Worm (Caenorhabditis elegans) whole organism, L3 larva: ENCODE measurements around the gene mlt-3.

Source experiments
- R02D3.7 ChIP-seq: fragments of 150-350 bp; optimal IDR thresholded peaks from 2 replicates; lab custom pipeline; 2014; ENCODE audit warnings: missing biosample characterization, missing genetic modification characterization
- ZK546.5 ChIP-seq: sonication (generic microtip); optimal IDR thresholded peaks from 2 replicates; lab custom pipeline; 2017; ENCODE audit warnings: missing biosample characterization, missing genetic modification characterization
- aly-2 ChIP-seq: fragments of 150-350 bp; optimal IDR thresholded peaks from 2 replicates; lab custom pipeline; 2014; ENCODE audit warnings: missing biosample characterization, missing genetic modification characterization
- ama-1 ChIP-seq: fragments of 150-350 bp; optimal IDR thresholded peaks from 2 replicates; lab custom pipeline; 2018
- ceh-16 ChIP-seq: sonication (generic microtip); optimal IDR thresholded peaks from 2 replicates; lab custom pipeline; 2017; ENCODE audit warnings: missing biosample characterization, missing genetic modification characterization
- egl-27 ChIP-seq: sonication (generic microtip); optimal IDR thresholded peaks from 4 replicates; lab custom pipeline; 2017; ENCODE audit warnings: missing biosample characterization, missing genetic modification reagents, missing genetic modification characterization
- elt-1 ChIP-seq: fragments of 150-350 bp; optimal IDR thresholded peaks from 2 replicates; lab custom pipeline; 2014; ENCODE audit warnings: missing biosample characterization, missing genetic modification characterization
- elt-2 ChIP-seq: sonication (generic microtip); optimal IDR thresholded peaks from 2 replicates; lab custom pipeline; 2016; ENCODE audit warnings: missing genetic modification reagents, mild to moderate bottlenecking, missing genetic modification characterization, missing compliant biosample characterization
- eor-1 ChIP-seq, 2 experiments: fragments of 150-350 bp; optimal IDR thresholded peaks; 2 replicates each; lab custom pipeline; 2014 to 2018; ENCODE audit warnings: missing biosample characterization in 2 of 2, missing genetic modification characterization in 2 of 2
- fkh-10 ChIP-seq: sonication (generic microtip); optimal IDR thresholded peaks from 2 replicates; lab custom pipeline; 2017; ENCODE audit warnings: missing biosample characterization, missing genetic modification reagents, missing genetic modification characterization
- fkh-2 ChIP-seq: fragments of 150-350 bp; optimal IDR thresholded peaks from 2 replicates; lab custom pipeline; 2014; ENCODE audit warnings: missing biosample characterization, missing genetic modification reagents, missing genetic modification characterization
- fos-1 ChIP-seq: fragments of 150-350 bp; optimal IDR thresholded peaks from 2 replicates; lab custom pipeline; 2014; ENCODE audit warnings: missing biosample characterization, missing genetic modification characterization
- hmg-11 ChIP-seq: sonication (generic microtip); optimal IDR thresholded peaks from 2 replicates; lab custom pipeline; 2016; ENCODE audit warnings: missing genetic modification characterization, missing compliant biosample characterization
- jun-1 ChIP-seq: fragments of 150-350 bp; optimal IDR thresholded peaks from 2 replicates; lab custom pipeline; 2014; ENCODE audit warnings: missing biosample characterization, missing genetic modification reagents, missing genetic modification characterization
- lin-39 ChIP-seq: fragments of 150-350 bp; optimal IDR thresholded peaks from 2 replicates; lab custom pipeline; 2018; ENCODE audit warnings: missing biosample characterization, missing genetic modification reagents, missing genetic modification characterization
- lsy-12 ChIP-seq: sonication (generic microtip); optimal IDR thresholded peaks from 2 replicates; lab custom pipeline; 2016; ENCODE audit warnings: mild to moderate bottlenecking, missing genetic modification characterization, missing compliant biosample characterization
- mdl-1 ChIP-seq: fragments of 150-350 bp; optimal IDR thresholded peaks from 2 replicates; lab custom pipeline; 2014; ENCODE audit warnings: missing biosample characterization, missing genetic modification characterization
- mml-1 ChIP-seq: fragments of 150-350 bp; sonication (generic microtip); optimal IDR thresholded peaks from 3 replicates; lab custom pipeline; 2014; ENCODE audit warnings: missing biosample characterization, missing genetic modification characterization
- nfya-1 ChIP-seq: sonication (generic microtip); optimal IDR thresholded peaks from 2 replicates; lab custom pipeline; 2017; ENCODE audit warnings: missing genetic modification characterization, mild to moderate bottlenecking, missing compliant biosample characterization, antibody characterized with exemption, moderate library complexity; ENCODE audit not compliant: insufficient read depth
- nhr-11 ChIP-seq: fragments of 150-350 bp; optimal IDR thresholded peaks from 2 replicates; lab custom pipeline; 2014; ENCODE audit warnings: missing biosample characterization, missing genetic modification characterization
- nhr-12 ChIP-seq: fragments of 150-350 bp; optimal IDR thresholded peaks from 2 replicates; lab custom pipeline; 2014; ENCODE audit warnings: missing biosample characterization, missing genetic modification characterization
- nhr-25 ChIP-seq: sonication (generic microtip); optimal IDR thresholded peaks from 2 replicates; lab custom pipeline; 2017; ENCODE audit warnings: missing biosample characterization, missing genetic modification characterization
- nhr-28 ChIP-seq: fragments of 150-350 bp; optimal IDR thresholded peaks from 2 replicates; lab custom pipeline; 2014; ENCODE audit warnings: missing biosample characterization, missing genetic modification characterization
- nhr-43 ChIP-seq: sonication (generic microtip); optimal IDR thresholded peaks from 2 replicates; lab custom pipeline; 2016; ENCODE audit warnings: mild to moderate bottlenecking, missing genetic modification characterization, missing compliant biosample characterization; ENCODE audit not compliant: poor library complexity, severe bottlenecking
- nhr-76 ChIP-seq: fragments of 150-350 bp; sonication (generic microtip); optimal IDR thresholded peaks from 5 replicates; lab custom pipeline; 2014; ENCODE audit warnings: missing biosample characterization, missing genetic modification characterization
- nhr-77 ChIP-seq: fragments of 150-350 bp; optimal IDR thresholded peaks from 2 replicates; lab custom pipeline; 2014; ENCODE audit warnings: missing biosample characterization, missing genetic modification characterization
- pqm-1 ChIP-seq: fragments of 150-350 bp; optimal IDR thresholded peaks from 2 replicates; lab custom pipeline; 2017; ENCODE audit warnings: missing biosample characterization, missing genetic modification characterization, inconsistent platforms
- skn-1 ChIP-seq: fragments of 150-350 bp; optimal IDR thresholded peaks from 2 replicates; lab custom pipeline; 2014; ENCODE audit warnings: missing biosample characterization, missing genetic modification characterization
- tbx-2 ChIP-seq: sonication (generic microtip); optimal IDR thresholded peaks from 2 replicates; lab custom pipeline; 2016; ENCODE audit warnings: mild to moderate bottlenecking, missing genetic modification characterization, missing compliant biosample characterization
- unc-39 ChIP-seq: sonication (generic microtip); optimal IDR thresholded peaks from 4 replicates; lab custom pipeline; 2017; ENCODE audit warnings: missing biosample characterization, missing genetic modification characterization
- unc-62 ChIP-seq: fragments of 150-350 bp; sonication (generic microtip); optimal IDR thresholded peaks from 4 replicates; lab custom pipeline; 2014; ENCODE audit warnings: missing biosample characterization, missing genetic modification reagents, missing genetic modification characterization
- zag-1 ChIP-seq: fragments of 150-350 bp; optimal IDR thresholded peaks from 2 replicates; lab custom pipeline; 2014; ENCODE audit warnings: missing biosample characterization, missing genetic modification characterization
- ztf-11 ChIP-seq: fragments of 150-350 bp; optimal IDR thresholded peaks from 2 replicates; lab custom pipeline; 2014; ENCODE audit warnings: missing biosample characterization, missing genetic modification characterization
- ztf-4 ChIP-seq: fragments of 150-350 bp; optimal IDR thresholded peaks from 2 replicates; lab custom pipeline; 2014; ENCODE audit warnings: missing biosample characterization, missing genetic modification characterization

The mlt-3 gene

DNA sequence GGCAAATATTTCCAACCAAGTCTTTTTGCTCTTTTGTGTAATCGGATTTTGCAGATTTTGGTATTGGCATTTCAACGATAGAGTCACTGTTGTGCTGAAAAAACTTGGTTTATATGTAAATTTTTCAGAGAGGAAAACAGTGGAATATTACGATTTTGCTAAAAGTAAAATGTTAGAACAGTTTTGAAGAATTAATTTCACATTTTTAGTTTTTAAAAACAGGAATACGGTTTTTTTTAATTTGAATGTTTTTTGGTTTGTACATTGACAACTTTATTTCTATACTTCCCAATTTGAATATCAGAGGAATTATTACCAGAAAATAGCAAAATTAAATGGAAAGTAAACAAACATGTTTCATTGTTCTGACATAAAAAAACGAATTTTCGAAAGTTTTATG, 25.7 kb upstream of the mlt-3 start, which contains the start of gene dnj-26:
Gene dnj-26 (minus strand): TSS at position 101 of the 400 bp plus-strand sequence.
- no peak for TF ChIP-seq nhr-25 (tag; lab: Kevin White, UChicago)
- no peak for TF ChIP-seq nhr-11 (tag; lab: Kevin White, UChicago)
- TF ChIP-seq nhr-76 (tag; lab: Kevin White, UChicago) = no peak
- TF ChIP-seq elt-1 (tag; lab: Kevin White, UChicago) = no peak
- no peak for TF ChIP-seq elt-2 (tag; lab: Kevin White, UChicago)
- no peak for TF ChIP-seq fkh-10 (GFP tag; lab: Kevin White, UChicago)
- no peak for TF ChIP-seq ztf-4
- no peak for TF ChIP-seq ceh-16
- TF ChIP-seq nhr-43 (tag; lab: Kevin White, UChicago) = no peak

ce11 chrIV:12244706-12245105, 17.8 kb upstream of the mlt-3 start, which contains the start of gene sre-15:
Gene sre-15, minus strand, starts transcription at chrIV:12244806.
- TF ChIP-seq egl-27 (tag; lab: Kevin White, UChicago) (no peak), nhr-77 (tag; lab: Kevin White, UChicago) (no peak), pqm-1 (tag; lab: Kevin White, UChicago) (no peak), jun-1 (no peak), zag-1 (tag; lab: Kevin White, UChicago) (no peak), ztf-4 (no peak), nfya-1 (no peak), nhr-11 (tag; lab: Kevin White, UChicago) (no peak)

DNA sequence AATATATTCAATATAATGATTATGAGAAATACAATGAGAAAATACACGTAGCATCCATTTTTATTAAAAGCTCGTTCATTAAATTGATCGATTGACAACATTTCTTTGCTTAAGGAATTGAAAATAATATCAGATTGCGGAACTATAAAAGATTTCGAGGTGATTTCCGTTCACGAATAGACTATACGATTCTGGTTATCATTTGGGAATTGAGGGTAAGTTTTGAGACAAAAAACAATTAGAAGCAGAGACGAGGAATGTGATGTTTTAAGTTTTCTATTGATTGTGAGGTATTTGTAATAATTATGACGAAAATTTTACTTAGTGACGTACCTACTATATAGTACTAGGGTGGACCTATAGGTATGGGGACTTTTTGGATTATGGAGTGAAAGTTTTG, 11.9 kb upstream of the mlt-3 start, which contains the start of gene sre-19:
Gene sre-19 (minus strand): TSS at position 101 of the 400 bp plus-strand sequence.
- TF ChIP-seq mdl-1 (tag; lab: Kevin White, UChicago) = no peak
- TF ChIP-seq nhr-28 (tag; lab: Kevin White, UChicago) = no peak
- no peak for TF ChIP-seq ama-1 (lab: Kevin White, UChicago)
- no peak for TF ChIP-seq skn-1 (tag; lab: Kevin White, UChicago)
- TF ChIP-seq lin-39 (tag; lab: Kevin White, UChicago) = no peak
- no peak for TF ChIP-seq aly-2
- no peak for TF ChIP-seq ztf-4
- no peak for TF ChIP-seq egl-27 (tag; lab: Kevin White, UChicago)
- TF ChIP-seq fkh-2 (tag; lab: Kevin White, UChicago) = no peak
- TF ChIP-seq mml-1 = no peak
- TF ChIP-seq eor-1 (tag; optimal IDR thresholded peaks at IDR 0.05; lab: Kevin White, UChicago) = no peak
- no peak for TF ChIP-seq nhr-11 (tag; lab: Kevin White, UChicago)
- no peak for TF ChIP-seq nhr-76 (tag; lab: Kevin White, UChicago)
- no peak for TF ChIP-seq fkh-10 (GFP tag; lab: Kevin White, UChicago)
- TF ChIP-seq tbx-2 (tag; lab: Kevin White, UChicago) = no peak

DNA sequence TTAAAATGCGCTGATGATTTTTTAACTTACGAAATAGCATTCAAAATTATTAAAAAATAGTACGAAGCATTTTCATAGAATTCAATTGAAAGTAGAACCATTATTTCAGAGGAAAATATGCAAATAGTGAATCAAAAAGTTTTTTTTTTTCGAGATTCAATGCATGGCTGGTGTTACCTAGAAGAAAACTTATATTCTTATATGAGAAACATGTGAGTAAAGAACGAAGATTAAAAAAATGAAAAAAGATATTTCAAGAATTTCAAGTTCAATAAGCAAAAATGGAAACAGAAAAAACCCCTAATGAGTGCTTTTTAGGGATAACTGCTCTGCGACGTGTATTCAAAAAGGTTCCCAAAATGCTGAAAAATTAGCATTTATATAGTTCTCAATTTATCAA, 9.1 kb upstream of the mlt-3 start, which contains the start of gene sre-16:
Gene sre-16 (minus strand): TSS at position 101 of the 400 bp plus-strand sequence.
- TF ChIP-seq unc-62 (GFP tag; lab: Kevin White, UChicago) = no peak
- TF ChIP-seq R02D3.7 (tag; lab: Kevin White, UChicago) = no peak
- no peak for TF ChIP-seq unc-39 (tag; lab: Kevin White, UChicago)
- no peak for TF ChIP-seq ztf-4
- no peak for TF ChIP-seq nhr-25 (tag; lab: Kevin White, UChicago)
- no peak for TF ChIP-seq ztf-11 (tag; lab: Kevin White, UChicago)
- no peak for TF ChIP-seq lsy-12 (tag; lab: Kevin White, UChicago)
- TF ChIP-seq mdl-1 (tag; lab: Kevin White, UChicago) = no peak
- no peak for TF ChIP-seq nhr-12
- TF ChIP-seq fkh-10 (GFP tag; lab: Kevin White, UChicago) = no peak
- no peak for TF ChIP-seq nhr-43 (tag; lab: Kevin White, UChicago)
- TF ChIP-seq mml-1 = no peak
- no peak for TF ChIP-seq jun-1
- no peak for TF ChIP-seq fos-1 (tag; lab: Kevin White, UChicago)
- no peak for TF ChIP-seq hmg-11
- TF ChIP-seq ama-1 (lab: Kevin White, UChicago) = no peak
- no peak for TF ChIP-seq nfya-1
- TF ChIP-seq, all 47 proteins: peak for 0

- no peak for TF ChIP-seq nhr-28 (tag; lab: Kevin White, UChicago)
- TF ChIP-seq lin-39 (tag; lab: Kevin White, UChicago) = no peak
- TF ChIP-seq nhr-77 (tag; lab: Kevin White, UChicago) = no peak
- TF ChIP-seq ZK546.5 (tag; lab: Kevin White, UChicago) = no peak
- TF ChIP-seq zag-1 (tag; lab: Kevin White, UChicago) = no peak
These were observed 2.8 kb upstream of the mlt-3 start, which contains the start of gene sre-18 for ce11 chrIV:12229679-12230078. Gene sre-18, minus strand, starts transcription at chrIV:12229779.
